Worm (Caenorhabditis elegans): ENCODE measurements around the gene Y17D7B.4.

DNA sequence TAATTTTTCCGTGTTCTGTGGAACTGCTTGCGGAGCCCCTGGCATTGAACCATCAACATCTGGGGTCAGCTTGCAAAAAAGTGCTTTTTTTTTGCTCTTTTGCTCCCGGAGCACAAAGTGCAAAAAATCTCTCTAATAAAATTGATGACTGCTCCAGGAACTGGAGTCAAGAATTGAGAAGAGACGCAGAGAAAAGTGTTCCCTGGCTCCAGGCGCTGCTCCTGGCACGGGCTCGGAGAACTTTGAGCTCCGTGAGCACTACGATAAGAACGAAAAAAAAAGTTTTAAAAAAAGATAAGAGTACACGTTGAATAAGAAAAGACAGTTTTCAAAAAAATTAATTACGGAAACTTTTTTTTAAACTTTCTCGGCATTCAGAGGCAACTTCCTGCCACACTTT, 6.3 kb upstream of the Y17D7B.4 start:
- TF ChIP-seq nhr-237 (tag; optimal IDR thresholded peaks at IDR 0.05) (no peak), R02D3.7 (tag; optimal IDR thresholded peaks at IDR 0.05) (no peak)
